Worm (Caenorhabditis elegans) whole organism, L3 larva: ENCODE data around the gene srw-2.

ENCODE experiments used
- egl-27 ChIP-seq: sonication (generic microtip); optimal IDR thresholded peaks from 4 replicates; lab custom pipeline; 2017; ENCODE audit warnings: missing biosample characterization, missing genetic modification reagents, missing genetic modification characterization
- elt-3 ChIP-seq, 3 experiments: fragments of 150-350 bp in 1 of 3; sonication (generic microtip) in 2 of 3; optimal IDR thresholded peaks; 2 replicates in 2 of 3; 4 replicates in 1 of 3; lab custom pipeline; 2014 to 2017; ENCODE audit warnings: missing biosample characterization in 3 of 3, missing genetic modification characterization in 3 of 3
- lin-15B ChIP-seq: fragments of 150-350 bp; optimal IDR thresholded peaks from 2 replicates; lab custom pipeline; 2014; ENCODE audit warnings: missing biosample characterization, missing genetic modification characterization
- nhr-12 ChIP-seq: fragments of 150-350 bp; optimal IDR thresholded peaks from 2 replicates; lab custom pipeline; 2014; ENCODE audit warnings: missing biosample characterization, missing genetic modification characterization
- nhr-25 ChIP-seq: sonication (generic microtip); optimal IDR thresholded peaks from 2 replicates; lab custom pipeline; 2017; ENCODE audit warnings: missing biosample characterization, missing genetic modification characterization
- pha-4 ChIP-seq: fragments of 150-350 bp; optimal IDR thresholded peaks from 2 replicates; lab custom pipeline; 2014; ENCODE audit warnings: missing biosample characterization, missing genetic modification reagents, missing genetic modification characterization
- tbx-2 ChIP-seq: sonication (generic microtip); optimal IDR thresholded peaks from 2 replicates; lab custom pipeline; 2016; ENCODE audit warnings: mild to moderate bottlenecking, missing genetic modification characterization, missing compliant biosample characterization
- unc-39 ChIP-seq: sonication (generic microtip); optimal IDR thresholded peaks from 4 replicates; lab custom pipeline; 2017; ENCODE audit warnings: missing biosample characterization, missing genetic modification characterization
- unc-62 ChIP-seq: fragments of 150-350 bp; sonication (generic microtip); optimal IDR thresholded peaks from 4 replicates; lab custom pipeline; 2014; ENCODE audit warnings: missing biosample characterization, missing genetic modification reagents, missing genetic modification characterization
- ztf-11 ChIP-seq: fragments of 150-350 bp; optimal IDR thresholded peaks from 2 replicates; lab custom pipeline; 2014; ENCODE audit warnings: missing biosample characterization, missing genetic modification characterization

DNA sequence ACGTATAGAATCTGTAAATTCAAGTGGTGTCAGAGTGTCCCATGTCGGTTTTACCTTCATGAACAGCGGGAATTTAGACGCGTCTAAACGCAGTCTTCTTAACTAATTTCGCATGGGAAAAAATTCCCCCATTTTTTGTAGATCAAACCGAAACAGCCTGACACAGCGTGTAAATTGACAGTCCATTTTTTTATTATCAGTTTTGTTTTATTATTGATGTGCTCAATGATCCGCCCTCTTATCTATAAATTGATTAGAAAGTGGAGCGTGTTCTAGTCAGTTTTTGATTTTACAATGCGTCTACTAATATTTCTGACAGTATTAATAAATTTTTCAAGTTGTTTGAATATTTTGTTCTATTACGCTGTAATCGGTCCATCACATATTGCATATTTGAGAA lies 18.4 kb downstream of the srw-2 start, which contains the start of gene ugt-53:
- TF ChIP-seq nhr-12 (tag; lab: Kevin White, UChicago) (no peak), lin-15B (tag; lab: Kevin White, UChicago) (no peak), egl-27 (tag; lab: Kevin White, UChicago) (no peak), unc-62 (no peak), tbx-2 (no peak), elt-3 (tag; optimal IDR thresholded peaks at IDR 0.05; lab: Kevin White, UChicago) (no peak), pha-4 (tag; lab: Kevin White, UChicago) (no peak), nhr-25 (tag; lab: Kevin White, UChicago) (no peak), ztf-11 (no peak), unc-39 (tag; lab: Kevin White, UChicago) (no peak)
